Worm (Caenorhabditis elegans) whole organism, L4/young adult: ENCODE measurements around the gene Y44A6D.7.

Source experiments
- W03F9.2 ChIP-seq: fragments of 150-350 bp; optimal IDR thresholded peaks from 2 replicates; lab custom pipeline; 2014; ENCODE audit warnings: missing biosample characterization, missing genetic modification characterization
- dao-5 ChIP-seq: sonication (generic microtip); optimal IDR thresholded peaks from 2 replicates; lab custom pipeline; 2016; ENCODE audit warnings: missing genotype, missing genetic modification characterization, moderate library complexity, missing compliant biosample characterization
- him-1 ChIP-seq: sonication (generic microtip); optimal IDR thresholded peaks from 2 replicates; lab custom pipeline; 2016; ENCODE audit warnings: missing genotype, missing genetic modification reagents, missing genetic modification characterization, missing compliant biosample characterization

Gene Y44A6D.7

DNA sequence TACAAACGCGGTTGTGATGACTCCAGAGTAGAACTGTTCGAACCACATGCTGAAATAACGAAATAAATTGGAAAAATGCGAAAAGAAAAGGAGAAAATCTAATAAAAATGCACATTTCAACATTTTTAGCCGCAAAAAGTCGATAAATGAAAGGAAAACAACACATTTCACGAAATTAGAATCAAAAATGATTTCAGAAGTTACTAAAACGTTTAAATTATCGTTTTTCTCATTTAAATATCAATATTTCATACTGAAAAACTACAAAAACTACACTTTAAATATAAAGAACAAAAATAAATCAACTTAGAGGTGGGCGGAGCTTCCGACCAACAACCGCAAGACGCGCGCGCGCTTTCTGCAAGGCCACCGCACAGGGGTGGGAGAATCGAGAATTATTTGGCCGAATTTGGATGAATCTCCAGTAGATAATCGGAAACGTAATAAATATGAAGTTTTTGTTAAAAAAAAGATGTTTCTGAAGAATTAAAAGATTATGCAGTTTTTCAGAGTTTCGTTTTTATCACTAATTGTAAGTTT is 37.4 kb downstream of the Y44A6D.7 start, which contains the start of gene ndua-1:
Gene ndua-1 (minus strand): TSS at position 51 of the 540 bp plus-strand sequence.
- no peak for TF ChIP-seq dao-5 (tag; lab: Kevin White, UChicago)
- peak; percentile 60 for TF ChIP-seq W03F9.2 (tag; lab: Kevin White, UChicago)
- no peak for TF ChIP-seq him-1

DNA sequence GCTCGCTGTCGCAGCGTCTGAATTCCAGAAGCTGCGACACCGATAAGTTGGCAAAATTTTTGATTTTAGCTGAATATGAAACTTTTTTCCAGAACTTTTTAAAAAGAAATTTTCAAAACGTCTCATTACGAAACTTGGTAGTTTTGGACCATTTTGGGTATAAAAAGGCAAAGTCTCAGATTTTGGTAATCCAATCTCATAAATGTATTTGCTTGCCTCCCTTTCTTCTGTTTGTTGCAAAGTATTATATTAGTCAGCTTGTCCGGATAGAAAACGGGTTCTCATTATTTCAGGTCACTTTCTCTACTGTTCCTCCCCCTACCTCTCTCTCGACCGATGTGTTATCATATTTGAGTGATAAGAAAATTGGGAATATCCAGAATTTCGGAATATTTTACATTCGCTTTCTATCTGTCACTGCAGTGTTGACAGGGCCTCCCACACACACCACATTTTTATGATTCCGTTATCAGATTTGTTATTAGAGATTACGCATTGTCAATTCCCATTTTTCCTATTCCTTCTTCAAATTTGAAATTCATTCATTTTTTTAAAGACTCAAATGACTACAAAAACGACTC is 39.1 kb downstream of the Y44A6D.7 start, which contains the start of gene F31D4.5:
Gene F31D4.5 (plus strand): TSS at position 491 of the 581 bp plus-strand sequence.
- TF ChIP-seq him-1 = no peak
- TF ChIP-seq W03F9.2 (tag; lab: Kevin White, UChicago) = no peak
- TF ChIP-seq dao-5 (tag; lab: Kevin White, UChicago) = no peak

ce11 chrV:20861080-20861479 is 46.6 kb downstream of the Y44A6D.7 start, which contains the start of gene try-4:
TSS of gene try-4 (minus strand) at chrV:20861153.
- TF ChIP-seq dao-5 (tag; lab: Kevin White, UChicago) (no peak), him-1 (no peak), W03F9.2 (tag; lab: Kevin White, UChicago) (no peak)

DNA sequence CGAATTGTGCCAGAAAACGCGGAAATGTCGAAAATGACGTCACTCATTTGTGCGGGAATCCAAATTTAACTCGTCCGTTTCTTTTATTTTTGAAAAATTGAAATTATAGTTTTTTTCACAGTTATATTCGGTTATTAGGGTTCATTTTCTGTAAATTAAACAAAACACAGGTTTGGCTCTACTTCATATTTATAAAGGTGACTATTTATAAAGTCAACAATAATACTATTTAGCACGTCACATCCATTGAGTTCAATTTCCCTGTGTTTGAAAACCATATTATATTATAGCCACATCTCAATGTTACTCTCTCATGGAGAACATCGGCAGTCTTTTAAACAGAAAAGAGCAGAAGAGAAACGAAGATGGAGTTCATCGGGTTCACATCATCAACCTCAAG is 48.2 kb downstream of the Y44A6D.7 start, which contains the start of gene twk-35:
Gene twk-35 (plus strand): TSS at position 301 of the 400 bp plus-strand sequence.
- no peak for TF ChIP-seq W03F9.2 (tag; lab: Kevin White, UChicago)
